Fruit fly (Drosophila melanogaster) whole organism, embryonic: ENCODE results near the gene tank.

Experiments used
- Asciz ChIP-seq: fragments of 200-800 bp; sonication (Bioruptor generic); optimal IDR thresholded peaks from 2 replicates; lab custom pipeline; 2017; ENCODE audit warnings: missing biosample characterization, mild to moderate bottlenecking, missing genetic modification characterization, missing genetic modification reagents
- Bdp1 ChIP-seq: fragments of 200-800 bp; sonication (Bioruptor generic); optimal IDR thresholded peaks from 3 replicates; lab custom pipeline; 2016; ENCODE audit warnings: missing biosample characterization, missing genetic modification characterization
- CG10979 ChIP-seq: fragments of 200-800 bp; sonication (Bioruptor generic); optimal IDR thresholded peaks from 2 replicates; lab custom pipeline; 2018; ENCODE audit warnings: missing biosample characterization, mild to moderate bottlenecking, missing genetic modification characterization, moderate library complexity
- CG11247 ChIP-seq: fragments of 200-800 bp; sonication (Bioruptor generic); IDR thresholded peaks from 2 replicates; pipeline ENCODE4 v1.3.6; 2022; ENCODE audit warnings: missing biosample characterization, missing genetic modification characterization
- CG11398 ChIP-seq: fragments of 200-800 bp; sonication (Bioruptor generic); optimal IDR thresholded peaks from 2 replicates; lab custom pipeline; 2016; ENCODE audit warnings: missing biosample characterization, missing genetic modification characterization
- CG11504 ChIP-seq: fragments of 200-800 bp; sonication (Bioruptor generic); optimal IDR thresholded peaks from 3 replicates; lab custom pipeline; 2019; ENCODE audit warnings: missing biosample characterization, mild to moderate bottlenecking, missing genetic modification characterization, moderate library complexity
- CG11560 ChIP-seq: fragments of 200-800 bp; sonication (Bioruptor generic); IDR thresholded peaks from 3 replicates; pipeline ENCODE4 v1.3.6; 2022; ENCODE audit warnings: missing biosample characterization, missing genetic modification characterization
- CG1233 ChIP-seq: fragments of 200-800 bp; sonication (Bioruptor generic); optimal IDR thresholded peaks from 4 replicates; lab custom pipeline; 2018; ENCODE audit warnings: missing biosample characterization, mild to moderate bottlenecking, missing genetic modification characterization
- CG13624 ChIP-seq: fragments of 200-800 bp; sonication (Bioruptor generic); optimal IDR thresholded peaks from 2 replicates; lab custom pipeline; 2016; ENCODE audit warnings: missing biosample characterization, missing genetic modification characterization
- CG14441 ChIP-seq: fragments of 200-800 bp; sonication (Bioruptor generic); IDR thresholded peaks from 2 replicates; pipeline ENCODE4 v1.3.6; 2022; ENCODE audit warnings: missing biosample characterization, missing genetic modification characterization
- CG1647 ChIP-seq: fragments of 200-800 bp; sonication (Bioruptor generic); optimal IDR thresholded peaks from 3 replicates; lab custom pipeline; 2016; ENCODE audit warnings: missing biosample characterization, missing genetic modification characterization
- CG17361 ChIP-seq: fragments of 200-800 bp; sonication (Bioruptor generic); IDR thresholded peaks from 3 replicates; pipeline ENCODE4 v1.3.6; 2022; ENCODE audit warnings: missing biosample characterization, missing genetic modification characterization
- CG17612 ChIP-seq: fragments of 200-800 bp; sonication (Bioruptor generic); IDR thresholded peaks from 2 replicates; pipeline ENCODE4 v1.3.6; 2022; ENCODE audit warnings: missing biosample characterization, missing genetic modification characterization
- CG18011 ChIP-seq: fragments of 200-800 bp; sonication (Bioruptor generic); optimal IDR thresholded peaks from 2 replicates; lab custom pipeline; 2017; ENCODE audit warnings: missing biosample characterization, missing genetic modification characterization, mild to moderate bottlenecking, moderate library complexity, missing genotype
- CG1832 ChIP-seq: fragments of 200-800 bp; sonication (Bioruptor generic); optimal IDR thresholded peaks from 2 replicates; lab custom pipeline; 2017; ENCODE audit warnings: missing biosample characterization, mild to moderate bottlenecking, missing genetic modification characterization, inconsistent platforms
- CG18599 ChIP-seq: fragments of 200-800 bp; sonication (Bioruptor generic); optimal IDR thresholded peaks from 3 replicates; lab custom pipeline; 2017; ENCODE audit warnings: missing biosample characterization, missing genetic modification characterization, mild to moderate bottlenecking, moderate library complexity, missing genetic modification reagents
- CG18619 ChIP-seq: fragments of 200-800 bp; sonication (Bioruptor generic); optimal IDR thresholded peaks from 3 replicates; lab custom pipeline; 2017; ENCODE audit warnings: missing biosample characterization, mild to moderate bottlenecking, missing genetic modification characterization
- CG2889 ChIP-seq: fragments of 200-800 bp; sonication (Bioruptor generic); IDR thresholded peaks from 3 replicates; pipeline ENCODE4 v1.3.6; 2022; ENCODE audit warnings: missing biosample characterization, missing genetic modification characterization
- CG34376 ChIP-seq: fragments of 200-800 bp; sonication (Bioruptor generic); optimal IDR thresholded peaks from 2 replicates; lab custom pipeline; 2018; ENCODE audit warnings: missing biosample characterization, mild to moderate bottlenecking, missing genetic modification characterization
- CG3726 ChIP-seq: fragments of 200-800 bp; sonication (Bioruptor generic); IDR thresholded peaks from 3 replicates; pipeline ENCODE4, ENCODE4 v1.3.6; 2022; ENCODE audit warnings: missing biosample characterization, missing genetic modification characterization
- CG4404 ChIP-seq: fragments of 200-800 bp; sonication (Bioruptor generic); IDR thresholded peaks from 2 replicates; pipeline ENCODE4 v1.3.6; 2022; ENCODE audit warnings: missing biosample characterization, missing genetic modification characterization
- CG4617 ChIP-seq: fragments of 200-800 bp; sonication (Bioruptor generic); optimal IDR thresholded peaks from 3 replicates; lab custom pipeline; 2016; ENCODE audit warnings: missing biosample characterization, missing genetic modification characterization, borderline replicate concordance
- CG6654 ChIP-seq: fragments of 200-800 bp; sonication (Bioruptor generic); optimal IDR thresholded peaks from 2 replicates; lab custom pipeline; 2017; ENCODE audit warnings: missing biosample characterization, mild to moderate bottlenecking, missing genetic modification characterization
- CG9797 ChIP-seq: fragments of 200-800 bp; sonication (Bioruptor generic); optimal IDR thresholded peaks from 3 replicates; lab custom pipeline; 2018; ENCODE audit warnings: missing biosample characterization, mild to moderate bottlenecking, missing genetic modification characterization
- CoRest ChIP-seq: fragments of 200-800 bp; sonication (Bioruptor generic); optimal IDR thresholded peaks from 3 replicates; lab custom pipeline; 2018; ENCODE audit warnings: missing biosample characterization, mild to moderate bottlenecking, missing genetic modification characterization, moderate library complexity
- Dfd ChIP-seq, 2 experiments: fragments of >200 bp; optimal IDR thresholded peaks; 2 replicates each; lab custom pipeline; 2017; ENCODE audit warnings: missing biosample characterization in 2 of 2, missing genetic modification characterization in 2 of 2
- Fer1 ChIP-seq: fragments of 200-800 bp; sonication (Bioruptor generic); optimal IDR thresholded peaks from 2 replicates; lab custom pipeline; 2017; ENCODE audit warnings: missing biosample characterization, mild to moderate bottlenecking, missing genetic modification characterization
- Fer3 ChIP-seq: fragments of 200-800 bp; sonication (Bioruptor generic); optimal IDR thresholded peaks from 2 replicates; lab custom pipeline; 2018; ENCODE audit warnings: missing biosample characterization, mild to moderate bottlenecking, missing genetic modification characterization, moderate library complexity
- HLH3B ChIP-seq: fragments of 200-800 bp; sonication (Bioruptor generic); IDR thresholded peaks from 2 replicates; pipeline ENCODE4 v1.3.6; 2022; ENCODE audit warnings: missing biosample characterization, missing genetic modification characterization
- HmgZ ChIP-seq: fragments of 200-800 bp; sonication (Bioruptor generic); optimal IDR thresholded peaks from 2 replicates; lab custom pipeline; 2018; ENCODE audit warnings: missing biosample characterization, mild to moderate bottlenecking, missing genetic modification characterization
- Hr39 ChIP-seq: fragments of >200 bp; optimal IDR thresholded peaks from 2 replicates; lab custom pipeline; 2017
- Mes4 ChIP-seq: fragments of 200-800 bp; sonication (Bioruptor generic); optimal IDR thresholded peaks from 2 replicates; lab custom pipeline; 2016; ENCODE audit warnings: missing biosample characterization, missing genetic modification characterization
- NFAT ChIP-seq: fragments of 200-800 bp; sonication (Bioruptor generic); IDR thresholded peaks from 2 replicates; pipeline ENCODE4 v1.3.6; 2022; ENCODE audit warnings: missing biosample characterization, missing genetic modification characterization
- Nf-YA ChIP-seq: fragments of 200-800 bp; sonication (Bioruptor generic); IDR thresholded peaks from 2 replicates; pipeline ENCODE4 v1.3.6; 2022; ENCODE audit warnings: missing biosample characterization, missing genetic modification characterization
- Optix ChIP-seq: fragments of 200-800 bp; sonication (Bioruptor generic); IDR thresholded peaks from 3 replicates; pipeline ENCODE4 v1.3.6; 2022; ENCODE audit warnings: missing biosample characterization, missing genetic modification characterization
- bigmax ChIP-seq: fragments of 200-800 bp; sonication (Bioruptor generic); optimal IDR thresholded peaks from 2 replicates; lab custom pipeline; 2018; ENCODE audit warnings: missing biosample characterization, mild to moderate bottlenecking, missing genetic modification characterization
- gcm2 ChIP-seq: fragments of 200-800 bp; sonication (Bioruptor generic); optimal IDR thresholded peaks from 2 replicates; lab custom pipeline; 2016; ENCODE audit warnings: missing biosample characterization, missing genetic modification characterization
- jing ChIP-seq: fragments of 200-800 bp; sonication (Bioruptor generic); optimal IDR thresholded peaks from 2 replicates; lab custom pipeline; 2018; ENCODE audit warnings: missing biosample characterization, mild to moderate bottlenecking, missing genetic modification characterization
- maf-S ChIP-seq: fragments of 200-800 bp; sonication (Bioruptor generic); optimal IDR thresholded peaks from 2 replicates; lab custom pipeline; 2016; ENCODE audit warnings: missing biosample characterization, missing genetic modification characterization
- nau ChIP-seq: fragments of 200-800 bp; sonication (Bioruptor generic); optimal IDR thresholded peaks from 3 replicates; lab custom pipeline; 2017; ENCODE audit warnings: missing biosample characterization, mild to moderate bottlenecking, missing genetic modification characterization, missing genetic modification reagents
- onecut ChIP-seq: fragments of 200-800 bp; sonication (Bioruptor generic); IDR thresholded peaks from 2 replicates; pipeline ENCODE4 v1.3.6; 2022; ENCODE audit warnings: missing biosample characterization, missing genetic modification characterization
- pb ChIP-seq: fragments of 200-800 bp; sonication (Bioruptor generic); optimal IDR thresholded peaks from 3 replicates; lab custom pipeline; 2016; ENCODE audit warnings: missing biosample characterization, missing genetic modification characterization
- slou ChIP-seq: fragments of 200-800 bp; sonication (Bioruptor generic); optimal IDR thresholded peaks from 3 replicates; lab custom pipeline; 2016; ENCODE audit warnings: missing biosample characterization, missing genetic modification characterization
- tin ChIP-seq: fragments of 200-800 bp; sonication (Bioruptor generic); optimal IDR thresholded peaks from 3 replicates; lab custom pipeline; 2016; ENCODE audit warnings: missing biosample characterization, missing genetic modification characterization
- toy ChIP-seq: fragments of 200-800 bp; sonication (Bioruptor generic); IDR thresholded peaks from 2 replicates; pipeline ENCODE4 v1.3.6; 2022; ENCODE audit warnings: missing biosample characterization, missing genetic modification characterization

The tank gene

dm6 chr2L:4820448-4821318 lies 17.1 kb downstream of the tank start (continued):
- TF ChIP-seq Dfd (GFP tag; optimal IDR thresholded peaks at IDR 0.05; lab: Kevin White, UChicago): no peak
- TF ChIP-seq HLH3B: peak; percentile 44; the same call in 1 of the 2 replicates
- peak; percentile 24 for TF ChIP-seq Bdp1
- 0 out of 3 replicates have a peak, but pooled peaks have one; percentile 4 for TF ChIP-seq CG2889
- TF ChIP-seq CG4404 (GFP tag; lab: Robert Waterston, UW): peak; percentile 25
- no peak for TF ChIP-seq Hr39 (lab: Kevin White, UChicago)
- TF ChIP-seq CG18011 (GFP tag; lab: Kevin White, UChicago): no peak
- TF ChIP-seq pb (GFP tag; lab: Kevin White, UChicago): no peak
- TF ChIP-seq CG17361 (GFP tag; lab: Robert Waterston, UW): no peak; the same call in 2 of the 3 replicates
- no peak for TF ChIP-seq gcm2 (GFP tag; lab: Kevin White, UChicago)
- peak; percentile 46 for TF ChIP-seq HmgZ (tag; lab: Kevin White, UChicago)
- peak; percentile 42; the same call in 1 of the 2 replicates for TF ChIP-seq NFAT
- TF ChIP-seq CG11504 (tag; lab: Kevin White, UChicago): no peak
- 0 out of 2 replicates have a peak, but pooled peaks have one; percentile 19 for TF ChIP-seq CG17612
- TF ChIP-seq bigmax (GFP tag; lab: Kevin White, UChicago): no peak
- TF ChIP-seq Nf-YA (GFP tag; lab: Robert Waterston, UW): 0 out of 2 replicates have a peak, but pooled peaks have one; percentile 20
- no peak for TF ChIP-seq toy (GFP tag; lab: Robert Waterston, UW)
- no peak; the same call in 1 of the 2 replicates for TF ChIP-seq onecut
- TF ChIP-seq Asciz: no peak
- TF ChIP-seq Fer3 (tag; lab: Kevin White, UChicago): no peak
- TF ChIP-seq jing (GFP tag; lab: Kevin White, UChicago): peak; percentile 24
- TF ChIP-seq CG11398 (GFP tag; lab: Kevin White, UChicago): no peak
- no peak for TF ChIP-seq Fer1
- TF ChIP-seq CG3726: no peak
- TF ChIP-seq CG34376: no peak
- TF ChIP-seq CG18599 (GFP tag; lab: Kevin White, UChicago): no peak
- peak; percentile 25 for TF ChIP-seq CG4617 (GFP tag; lab: Kevin White, UChicago)
- no peak for TF ChIP-seq CoRest (tag; lab: Kevin White, UChicago)
- TF ChIP-seq tin (GFP tag; lab: Kevin White, UChicago): peak; percentile 50
- TF ChIP-seq CG14441 (GFP tag; lab: Robert Waterston, UW): peak; percentile 18; the same call in 1 of the 2 replicates
- TF ChIP-seq CG1647: no peak
- TF ChIP-seq CG11247 (GFP tag; lab: Robert Waterston, UW): no peak
- no peak for TF ChIP-seq CG13624
- no peak for TF ChIP-seq Mes4 (GFP tag; lab: Kevin White, UChicago)
- no peak for TF ChIP-seq Optix (GFP tag; lab: Robert Waterston, UW)
- TF ChIP-seq CG11560 (tag; lab: Robert Waterston, UW): no peak
- TF ChIP-seq CG9797 (GFP tag; lab: Kevin White, UChicago): no peak
- no peak for TF ChIP-seq maf-S (GFP tag; lab: Kevin White, UChicago)
- peak; percentile 57 for TF ChIP-seq CG1233
- peak; percentile 19 for TF ChIP-seq slou
- TF ChIP-seq CG1832: peak; percentile 32
- peak; percentile 63 for TF ChIP-seq CG10979 (tag; lab: Kevin White, UChicago)
- TF ChIP-seq CG6654 (GFP tag; lab: Kevin White, UChicago): peak; percentile 19
- peak; percentile 66 for TF ChIP-seq CG18619
- TF ChIP-seq nau (GFP tag; lab: Kevin White, UChicago): no peak
